Worm (Caenorhabditis elegans): Measurements from ENCODE around the gene T04A8.7.

The T04A8.7 gene

DNA sequence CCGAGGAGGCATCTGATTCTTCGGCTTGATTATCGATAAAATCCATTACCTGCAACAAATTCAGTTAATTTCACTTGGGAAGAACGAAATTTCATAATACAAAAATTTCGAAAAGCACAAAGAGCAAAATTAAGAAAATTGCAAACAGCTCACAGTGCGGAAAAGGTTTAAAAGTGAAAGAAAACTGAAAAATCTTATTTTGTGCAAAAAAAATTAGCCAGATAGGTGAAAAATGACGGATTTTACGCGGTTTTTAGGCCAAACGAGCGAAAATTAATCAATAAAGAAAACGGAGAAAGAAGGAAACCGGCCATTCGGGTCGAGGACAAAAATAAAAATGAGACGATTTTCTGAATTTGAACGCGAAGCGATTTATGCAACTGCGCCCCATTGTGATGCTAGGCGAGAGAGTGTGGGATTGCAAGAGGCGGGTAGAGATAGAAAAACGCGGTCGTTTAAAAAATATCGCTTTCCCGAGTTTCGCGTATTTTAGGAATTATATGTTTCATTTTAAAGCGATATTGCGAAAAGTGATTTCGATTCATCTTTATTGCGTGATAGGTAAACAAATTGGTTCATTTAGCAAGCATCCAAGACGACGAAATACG, 25.6 kb downstream of the T04A8.7 start, which contains the start of gene emb-5 (continued):
- TF ChIP-seq duxl-1 (tag; optimal IDR thresholded peaks at IDR 0.05; ENCODE audit: poor library complexity) (no peak), ztf-7 (tag; optimal IDR thresholded peaks at IDR 0.05) (no peak), hlh-30 (tag; optimal IDR thresholded peaks at IDR 0.05; ENCODE audit: insufficient read depth) (no peak), Y5F2A.4 (GFP tag; optimal IDR thresholded peaks at IDR 0.05) (no peak), jun-1 (tag; optimal IDR thresholded peaks at IDR 0.05) (no peak), zip-11 (GFP tag; IDR thresholded peaks at IDR 0.05) (no peak), ceh-62 (tag; optimal IDR thresholded peaks at IDR 0.05) (no peak), mep-1 (tag; optimal IDR thresholded peaks at IDR 0.05) (no peak), dmd-8 (GFP tag; IDR thresholded peaks at IDR 0.05) (no peak), mes-2 (tag; optimal IDR thresholded peaks at IDR 0.05; ENCODE audit: poor library complexity, severe bottlenecking) (peak; percentile 74), fos-1 (tag; optimal IDR thresholded peaks at IDR 0.05) (no peak), tag-97 (GFP tag; IDR thresholded peaks at IDR 0.05) (no peak), unc-39 (tag; optimal IDR thresholded peaks at IDR 0.05) (no peak), ceh-28 (tag; optimal IDR thresholded peaks at IDR 0.05) (no peak), lin-15B (tag; optimal IDR thresholded peaks at IDR 0.05) (no peak), pha-4 (GFP tag; IDR thresholded peaks at IDR 0.05) (no peak), pha-4 (tag; optimal IDR thresholded peaks at IDR 0.05) (no peak), spr-1 (tag; optimal IDR thresholded peaks at IDR 0.05) (no peak), Y75B8A.6 (GFP tag; IDR thresholded peaks at IDR 0.05) (no peak), F26F4.8 (GFP tag; conservative IDR thresholded peaks at IDR 0.05) (no peak), zip-2 (tag; optimal IDR thresholded peaks at IDR 0.05) (no peak), vab-7 (GFP tag; IDR thresholded peaks at IDR 0.05) (no peak), saeg-2 (GFP tag; IDR thresholded peaks at IDR 0.05) (no peak), nhr-102 (tag; optimal IDR thresholded peaks at IDR 0.05) (no peak), sdz-12 (GFP tag; optimal IDR thresholded peaks at IDR 0.05) (no peak), set-16 (GFP tag; IDR thresholded peaks at IDR 0.05) (no peak), dpl-1 (GFP tag; optimal IDR thresholded peaks at IDR 0.05) (peak; percentile 92), nhr-6 (tag; optimal IDR thresholded peaks at IDR 0.05) (peak; percentile 21), lin-38 (GFP tag; IDR thresholded peaks at IDR 0.05) (peak; percentile 94), F44E2.7 (GFP tag; IDR thresholded peaks at IDR 0.05) (no peak), ceh-20 (GFP tag; IDR thresholded peaks at IDR 0.05) (no peak), mxl-3 (GFP tag; optimal IDR thresholded peaks at IDR 0.05) (no peak), fkh-10 (GFP tag; optimal IDR thresholded peaks at IDR 0.05) (no peak), ztf-11 (tag; optimal IDR thresholded peaks at IDR 0.05) (no peak), F49E8.2 (tag; optimal IDR thresholded peaks at IDR 0.05; ENCODE audit: borderline replicate concordance) (no peak), ama-1 (optimal IDR thresholded peaks at IDR 0.05) (peak; percentile 68), nhr-48 (tag; optimal IDR thresholded peaks at IDR 0.05) (no peak), nhr-28 (tag; optimal IDR thresholded peaks at IDR 0.05) (peak; percentile 27), madf-9 (GFP tag; conservative IDR thresholded peaks at IDR 0.05) (no peak), lsy-2 (tag; optimal IDR thresholded peaks at IDR 0.05) (no peak), mdt-29 (GFP tag; IDR thresholded peaks at IDR 0.05) (no peak), hlh-11 (tag; optimal IDR thresholded peaks at IDR 0.05) (no peak), tra-1 (GFP tag; IDR thresholded peaks at IDR 0.05) (no peak), aha-1 (tag) (no peak), attf-4 (tag; optimal IDR thresholded peaks at IDR 0.05) (no peak), zfp-2 (tag; optimal IDR thresholded peaks at IDR 0.05) (no peak), nhr-41 (GFP tag; IDR thresholded peaks at IDR 0.05) (no peak), ceh-82 (tag; optimal IDR thresholded peaks at IDR 0.05) (no peak), madf-5 (GFP tag; IDR thresholded peaks at IDR 0.05) (no peak), daf-16 (GFP tag; optimal IDR thresholded peaks at IDR 0.05) (no peak), daf-16 (tag; optimal IDR thresholded peaks at IDR 0.05) (peak; percentile 10), T20F7.1 (GFP tag; optimal IDR thresholded peaks at IDR 0.05) (no peak)

All from whole organism, L4 larva.